Worm (Caenorhabditis elegans): Measurements from ENCODE around the gene fipr-29.

DNA sequence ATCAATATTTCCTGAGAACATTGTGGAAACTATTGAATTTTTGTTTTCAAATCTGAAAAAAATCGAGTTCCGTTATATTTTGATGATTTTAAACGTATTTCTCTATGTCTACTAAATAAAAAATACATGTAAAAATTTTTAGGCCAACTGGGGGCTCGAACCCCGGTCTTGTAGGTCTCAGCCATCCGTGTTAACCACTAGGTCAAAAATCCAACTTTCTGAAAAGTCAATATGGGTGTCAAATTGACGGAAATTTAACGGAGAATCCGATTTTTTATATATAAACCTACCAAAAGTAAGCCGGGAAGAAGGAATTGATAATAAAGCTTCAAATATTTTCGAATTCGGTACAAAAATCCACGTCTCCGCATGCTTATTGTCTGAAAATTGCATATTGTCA lies 46.1 kb upstream of the fipr-29 start:
- TF ChIP-seq ceh-36 (tag; optimal IDR thresholded peaks at IDR 0.05) (no peak), ets-7 (tag; optimal IDR thresholded peaks at IDR 0.05) (no peak), sea-1 (GFP tag; conservative IDR thresholded peaks at IDR 0.05) (no peak), F13C5.2 (tag; optimal IDR thresholded peaks at IDR 0.05) (no peak), flt-1 (GFP tag; IDR thresholded peaks at IDR 0.05) (no peak), ama-1 (optimal IDR thresholded peaks at IDR 0.05) (no peak), tbx-37 (GFP tag; conservative IDR thresholded peaks at IDR 0.05) (no peak), pes-1 (GFP tag; IDR thresholded peaks at IDR 0.05) (no peak), hmg-4 (GFP tag; optimal IDR thresholded peaks at IDR 0.05) (no peak), B0310.2 (tag; optimal IDR thresholded peaks at IDR 0.05) (no peak), ceh-13 (GFP tag; optimal IDR thresholded peaks at IDR 0.05) (no peak), hmbx-1 (tag; optimal IDR thresholded peaks at IDR 0.05) (no peak)
